Fruit fly (Drosophila melanogaster) whole organism, embryonic: Measurements from ENCODE around the gene CG34282.

Experiments
- Abd-B ChIP-seq: fragments of 200-800 bp; sonication (Bioruptor generic); optimal IDR thresholded peaks from 2 replicates; lab custom pipeline; 2018; ENCODE audit warnings: missing biosample characterization, mild to moderate bottlenecking, missing genetic modification characterization, moderate library complexity
- Atf6 ChIP-seq: fragments of 200-800 bp; sonication (Bioruptor generic); IDR thresholded peaks from 2 replicates; pipeline ENCODE4 v1.3.6; 2022; ENCODE audit warnings: missing biosample characterization, missing genetic modification characterization
- CG10147 ChIP-seq: fragments of 200-800 bp; sonication (Bioruptor generic); optimal IDR thresholded peaks from 2 replicates; lab custom pipeline; 2019; ENCODE audit warnings: missing biosample characterization, mild to moderate bottlenecking, missing genetic modification characterization, moderate library complexity
- CG10654 ChIP-seq: fragments of 200-800 bp; sonication (Bioruptor generic); optimal IDR thresholded peaks from 2 replicates; lab custom pipeline; 2016; ENCODE audit warnings: missing biosample characterization, missing genetic modification characterization
- CG11504 ChIP-seq: fragments of 200-800 bp; sonication (Bioruptor generic); optimal IDR thresholded peaks from 3 replicates; lab custom pipeline; 2019; ENCODE audit warnings: missing biosample characterization, mild to moderate bottlenecking, missing genetic modification characterization, moderate library complexity
- CG11560 ChIP-seq: fragments of 200-800 bp; sonication (Bioruptor generic); IDR thresholded peaks from 3 replicates; pipeline ENCODE4 v1.3.6; 2022; ENCODE audit warnings: missing biosample characterization, missing genetic modification characterization
- CG12219 ChIP-seq: fragments of 200-800 bp; sonication (Bioruptor generic); optimal IDR thresholded peaks from 3 replicates; lab custom pipeline; 2018; ENCODE audit warnings: missing biosample characterization, mild to moderate bottlenecking, missing genetic modification characterization
- CG13775 ChIP-seq: fragments of 200-800 bp; sonication (Bioruptor generic); optimal IDR thresholded peaks from 3 replicates; lab custom pipeline; 2017; ENCODE audit warnings: missing biosample characterization, mild to moderate bottlenecking, missing genetic modification characterization
- CG15269 ChIP-seq: fragments of 200-800 bp; sonication (Bioruptor generic); optimal IDR thresholded peaks from 2 replicates; lab custom pipeline; 2018; ENCODE audit warnings: missing biosample characterization, mild to moderate bottlenecking, missing genetic modification characterization, moderate library complexity
- CG2202 ChIP-seq: fragments of 200-800 bp; sonication (Bioruptor generic); optimal IDR thresholded peaks from 2 replicates; lab custom pipeline; 2018; ENCODE audit warnings: missing biosample characterization, mild to moderate bottlenecking, missing genetic modification characterization
- CG30403 ChIP-seq: fragments of 200-800 bp; sonication (Bioruptor generic); optimal IDR thresholded peaks from 3 replicates; lab custom pipeline; 2016; ENCODE audit warnings: missing biosample characterization, missing genetic modification characterization
- CG30431 ChIP-seq: fragments of 200-800 bp; sonication (Bioruptor generic); optimal IDR thresholded peaks from 2 replicates; lab custom pipeline; 2017; ENCODE audit warnings: missing biosample characterization, missing genetic modification characterization
- CG31224 ChIP-seq: fragments of 200-800 bp; sonication (Bioruptor generic); IDR thresholded peaks from 2 replicates; pipeline ENCODE4 v1.3.6; 2022; ENCODE audit warnings: missing biosample characterization, missing genetic modification characterization
- CG33213 ChIP-seq: fragments of 200-800 bp; sonication (Bioruptor generic); optimal IDR thresholded peaks from 3 replicates; lab custom pipeline; 2016; ENCODE audit warnings: missing biosample characterization, missing genetic modification characterization
- CG3838 ChIP-seq: fragments of 200-800 bp; sonication (Bioruptor generic); optimal IDR thresholded peaks from 3 replicates; lab custom pipeline; 2016; ENCODE audit warnings: missing biosample characterization, missing genetic modification characterization
- CG4617 ChIP-seq: fragments of 200-800 bp; sonication (Bioruptor generic); optimal IDR thresholded peaks from 3 replicates; lab custom pipeline; 2016; ENCODE audit warnings: missing biosample characterization, missing genetic modification characterization, borderline replicate concordance
- CG6175 ChIP-seq: fragments of 200-800 bp; sonication (Bioruptor generic); IDR thresholded peaks from 3 replicates; pipeline ENCODE4 v1.3.6; 2022; ENCODE audit warnings: missing biosample characterization, missing genetic modification characterization
- CG8359 ChIP-seq: fragments of 200-800 bp; sonication (Bioruptor generic); optimal IDR thresholded peaks from 2 replicates; lab custom pipeline; 2017; ENCODE audit warnings: missing biosample characterization, mild to moderate bottlenecking, missing genetic modification characterization, borderline replicate concordance
- CG9876 ChIP-seq: fragments of 200-800 bp; sonication (Bioruptor generic); optimal IDR thresholded peaks from 2 replicates; lab custom pipeline; 2016; ENCODE audit warnings: missing biosample characterization, missing genetic modification characterization
- D19A ChIP-seq: fragments of 200-800 bp; optimal IDR thresholded peaks from 3 replicates; lab custom pipeline; 2019; ENCODE audit warnings: missing biosample characterization, mild to moderate bottlenecking, missing genetic modification characterization, moderate library complexity
- Dp ChIP-seq: fragments of 200-800 bp; sonication (Bioruptor generic); optimal IDR thresholded peaks from 2 replicates; lab custom pipeline; 2018; ENCODE audit warnings: missing biosample characterization, mild to moderate bottlenecking, missing genetic modification characterization, moderate library complexity
- Dref ChIP-seq: fragments of 200-800 bp; sonication (Bioruptor generic); IDR thresholded peaks from 2 replicates; pipeline ENCODE4 v1.3.6; 2022; ENCODE audit warnings: missing biosample characterization, missing genetic modification characterization
- Ets97D ChIP-seq: fragments of 200-800 bp; sonication (Bioruptor generic); optimal IDR thresholded peaks from 3 replicates; lab custom pipeline; 2016; ENCODE audit warnings: missing biosample characterization, missing genetic modification characterization
- Hmx ChIP-seq: fragments of 200-800 bp; sonication (Bioruptor generic); optimal IDR thresholded peaks from 2 replicates; lab custom pipeline; 2016; ENCODE audit warnings: missing biosample characterization, missing genetic modification characterization
- Hr3 ChIP-seq: fragments of 200-800 bp; sonication (Bioruptor generic); optimal IDR thresholded peaks from 3 replicates; lab custom pipeline; 2016; ENCODE audit warnings: missing biosample characterization, missing genetic modification characterization
- MBD-R2 ChIP-seq: fragments of 200-800 bp; sonication (Bioruptor generic); IDR thresholded peaks from 2 replicates; pipeline ENCODE4 v1.3.6; 2022; ENCODE audit warnings: missing biosample characterization, missing genetic modification characterization
- NFAT ChIP-seq: fragments of 200-800 bp; sonication (Bioruptor generic); IDR thresholded peaks from 2 replicates; pipeline ENCODE4 v1.3.6; 2022; ENCODE audit warnings: missing biosample characterization, missing genetic modification characterization
- Rx ChIP-seq: fragments of 200-800 bp; sonication (Bioruptor generic); IDR thresholded peaks from 2 replicates; pipeline ENCODE4 v1.3.6; 2022; ENCODE audit warnings: missing biosample characterization, missing genetic modification characterization
- Vsx1 ChIP-seq: fragments of 200-800 bp; sonication (Bioruptor generic); optimal IDR thresholded peaks from 2 replicates; lab custom pipeline; 2017; ENCODE audit warnings: missing biosample characterization, mild to moderate bottlenecking, missing genetic modification characterization, missing genetic modification reagents
- Xrp1 ChIP-seq: fragments of 200-800 bp; sonication (Bioruptor generic); IDR thresholded peaks from 2 replicates; pipeline ENCODE4 v1.3.6; 2022; ENCODE audit warnings: missing biosample characterization, missing genetic modification characterization
- ase ChIP-seq: fragments of 200-800 bp; sonication (Bioruptor generic); IDR thresholded peaks from 3 replicates; pipeline ENCODE4 v1.3.6; 2022; ENCODE audit warnings: missing biosample characterization, missing genetic modification characterization
- az2 ChIP-seq: fragments of 200-800 bp; sonication (Bioruptor generic); optimal IDR thresholded peaks from 3 replicates; lab custom pipeline; 2016; ENCODE audit warnings: missing biosample characterization, missing genetic modification characterization
- bbx ChIP-seq: fragments of 200-800 bp; sonication (Bioruptor generic); IDR thresholded peaks from 2 replicates; pipeline ENCODE4 v1.3.6; 2022; ENCODE audit warnings: missing biosample characterization, missing genetic modification characterization; ENCODE audit not compliant: partially characterized antibody
- croc ChIP-seq: fragments of 200-800 bp; sonication (Bioruptor generic); conservative IDR thresholded peaks from 3 replicates; pipeline ENCODE4 v1.3.6; 2022; ENCODE audit warnings: missing biosample characterization, missing genetic modification characterization
- crol ChIP-seq: fragments of 200-800 bp; sonication (Bioruptor generic); IDR thresholded peaks from 2 replicates; pipeline ENCODE4 v1.3.6; 2022; ENCODE audit warnings: missing biosample characterization, missing genetic modification characterization
- disco-r ChIP-seq: fragments of 200-800 bp; sonication (Bioruptor generic); optimal IDR thresholded peaks from 2 replicates; lab custom pipeline; 2016; ENCODE audit warnings: missing biosample characterization, missing genetic modification characterization
- ems ChIP-seq: fragments of 200-800 bp; sonication (Bioruptor generic); optimal IDR thresholded peaks from 3 replicates; lab custom pipeline; 2016; ENCODE audit warnings: missing biosample characterization, missing genetic modification characterization
- eve ChIP-seq, 2 experiments: fragments of >200 bp; optimal IDR thresholded peaks; 2 replicates each; lab custom pipeline; 2017; ENCODE audit warnings: missing biosample characterization in 2 of 2, missing genetic modification characterization in 2 of 2
- fd64A ChIP-seq: fragments of 200-800 bp; sonication (Bioruptor generic); optimal IDR thresholded peaks from 3 replicates; lab custom pipeline; 2018; ENCODE audit warnings: missing biosample characterization, mild to moderate bottlenecking, missing genetic modification characterization
- jigr1 ChIP-seq: fragments of 200-800 bp; sonication (Bioruptor generic); IDR thresholded peaks from 3 replicates; pipeline ENCODE4 v1.3.6; 2022; ENCODE audit warnings: missing biosample characterization, missing genetic modification characterization
- lbe ChIP-seq: fragments of 200-800 bp; sonication (Bioruptor generic); optimal IDR thresholded peaks from 2 replicates; lab custom pipeline; 2016; ENCODE audit warnings: missing biosample characterization, mild to moderate bottlenecking, missing genetic modification characterization
- maf-S ChIP-seq: fragments of 200-800 bp; sonication (Bioruptor generic); optimal IDR thresholded peaks from 2 replicates; lab custom pipeline; 2016; ENCODE audit warnings: missing biosample characterization, missing genetic modification characterization
- nerfin-1 ChIP-seq: fragments of 200-800 bp; sonication (Bioruptor generic); optimal IDR thresholded peaks from 3 replicates; lab custom pipeline; 2019; ENCODE audit warnings: missing biosample characterization, mild to moderate bottlenecking, missing genetic modification characterization, moderate library complexity
- phol ChIP-seq: fragments of 200-800 bp; sonication (Bioruptor generic); optimal IDR thresholded peaks from 3 replicates; lab custom pipeline; 2018; ENCODE audit warnings: missing biosample characterization, mild to moderate bottlenecking, missing genetic modification characterization, moderate library complexity
- pros ChIP-seq: fragments of 200-800 bp; sonication (Bioruptor generic); optimal IDR thresholded peaks from 3 replicates; lab custom pipeline; 2019; ENCODE audit warnings: missing biosample characterization, mild to moderate bottlenecking, missing genetic modification characterization, moderate library complexity
- pzg ChIP-seq: fragments of 200-800 bp; sonication (Bioruptor generic); optimal IDR thresholded peaks from 3 replicates; lab custom pipeline; 2018; ENCODE audit warnings: missing biosample characterization, mild to moderate bottlenecking, missing genetic modification characterization, moderate library complexity
- sens-2 ChIP-seq: fragments of 200-800 bp; sonication (Bioruptor generic); IDR thresholded peaks from 2 replicates; pipeline ENCODE4 v1.3.6; 2022; ENCODE audit warnings: missing biosample characterization, missing genetic modification characterization
- sim ChIP-seq: fragments of 200-800 bp; sonication (Bioruptor generic); IDR thresholded peaks from 2 replicates; pipeline ENCODE4 v1.3.6; 2022; ENCODE audit warnings: missing biosample characterization, missing genetic modification characterization
- stwl ChIP-seq: fragments of 200-800 bp; sonication (Bioruptor generic); optimal IDR thresholded peaks from 3 replicates; lab custom pipeline; 2018; ENCODE audit warnings: missing biosample characterization, mild to moderate bottlenecking, missing genetic modification characterization, moderate library complexity
- sug ChIP-seq: fragments of 200-800 bp; optimal IDR thresholded peaks from 2 replicates; lab custom pipeline; 2019; ENCODE audit warnings: missing biosample characterization, mild to moderate bottlenecking, missing genetic modification characterization, moderate library complexity

CG34282 gene

dm6 chr3R:18719767-18720341 lies 24.8 kb downstream of the CG34282 start (continued):
- TF ChIP-seq CG12219 (GFP tag; lab: Kevin White, UChicago), result peak; percentile 87
- peak; percentile 64 for TF ChIP-seq NFAT (GFP tag; lab: Robert Waterston, UW)
- peak; percentile 73; the same call in 2 of the 3 replicates for TF ChIP-seq croc
- no peak for TF ChIP-seq Dref (GFP tag; lab: Robert Waterston, UW)
- no peak for TF ChIP-seq stwl (tag; lab: Kevin White, UChicago)
- peak; percentile 65 for TF ChIP-seq CG33213 (GFP tag; lab: Kevin White, UChicago)
- peak; percentile 32 for TF ChIP-seq CG4617 (GFP tag; lab: Kevin White, UChicago)
- peak; percentile 15 to 93 for TF ChIP-seq eve (GFP tag; optimal IDR thresholded peaks at IDR 0.05; lab: Kevin White, UChicago)
- TF ChIP-seq Vsx1, result peak; percentile 46
- peak; percentile 75 for TF ChIP-seq Hr3 (GFP tag; lab: Kevin White, UChicago)
- peak; percentile 36 for TF ChIP-seq CG8359 (GFP tag; lab: Kevin White, UChicago)
- TF ChIP-seq sim (GFP tag; lab: Robert Waterston, UW), result peak; percentile 68
- peak; percentile 71 for TF ChIP-seq CG13775 (GFP tag; lab: Kevin White, UChicago)
- TF ChIP-seq phol (tag; lab: Kevin White, UChicago), result peak; percentile 81
- TF ChIP-seq sug (tag; lab: Kevin White, UChicago), result peak; percentile 87
- peak; percentile 46 for TF ChIP-seq Hmx (GFP tag; lab: Kevin White, UChicago)
- peak; percentile 62 for TF ChIP-seq fd64A (GFP tag; lab: Kevin White, UChicago)
- peak; percentile 10 for TF ChIP-seq pzg (GFP tag; lab: Kevin White, UChicago)
- peak; percentile 81 for TF ChIP-seq Abd-B
- peak; percentile 60; the same call in 1 of the 2 replicates for TF ChIP-seq MBD-R2 (GFP tag; lab: Robert Waterston, UW)
- TF ChIP-seq ase (GFP tag; lab: Robert Waterston, UW), result peak; percentile 76; the same call in 2 of the 3 replicates
- peak; percentile 70 for TF ChIP-seq disco-r (GFP tag; lab: Kevin White, UChicago)
- peak; percentile 81 for TF ChIP-seq ems (GFP tag; lab: Kevin White, UChicago)
- TF ChIP-seq CG11504 (tag; lab: Kevin White, UChicago), result peak; percentile 91
- TF ChIP-seq CG3838, result peak; percentile 46
- peak; percentile 71 for TF ChIP-seq CG11560 (tag; lab: Robert Waterston, UW)
- TF ChIP-seq lbe (GFP tag; lab: Kevin White, UChicago), result no peak
- TF ChIP-seq CG31224 (GFP tag; lab: Robert Waterston, UW), result peak; percentile 66
- TF ChIP-seq CG30431, result peak; percentile 55
- TF ChIP-seq Xrp1 (GFP tag; lab: Robert Waterston, UW), result peak; percentile 90
- peak; percentile 44 for TF ChIP-seq CG2202 (tag; lab: Kevin White, UChicago)
- no peak for TF ChIP-seq bbx (GFP tag; lab: Robert Waterston, UW)
- TF ChIP-seq Ets97D (GFP tag; lab: Kevin White, UChicago), result peak; percentile 37
- peak; percentile 37 for TF ChIP-seq CG9876 (GFP tag; lab: Kevin White, UChicago)
- TF ChIP-seq CG15269, result peak; percentile 92
- no peak for TF ChIP-seq Dp (GFP tag; lab: Kevin White, UChicago)
- peak; percentile 89 for TF ChIP-seq Atf6 (GFP tag; lab: Robert Waterston, UW)
- TF ChIP-seq jigr1 (GFP tag; lab: Robert Waterston, UW), result 0 out of 3 replicates have a peak, but pooled peaks have one; percentile 33
- peak; percentile 39 for TF ChIP-seq pros (GFP tag; lab: Kevin White, UChicago)
- 0 out of 3 replicates have a peak, but pooled peaks have one; percentile 37 for TF ChIP-seq CG6175 (GFP tag; lab: Robert Waterston, UW)
- peak; percentile 86 for TF ChIP-seq nerfin-1
- peak; percentile 72 for TF ChIP-seq Rx (GFP tag; lab: Robert Waterston, UW)
- peak; percentile 82 for TF ChIP-seq D19A (tag; lab: Kevin White, UChicago)
- no peak for TF ChIP-seq crol (GFP tag; lab: Robert Waterston, UW)
- TF ChIP-seq az2 (GFP tag; lab: Kevin White, UChicago), result peak; percentile 76
- TF ChIP-seq maf-S, result peak; percentile 76
- TF ChIP-seq sens-2 (GFP tag; lab: Robert Waterston, UW), result peak; percentile 52; the same call in 1 of the 2 replicates
- TF ChIP-seq CG10147 (GFP tag; lab: Kevin White, UChicago), result peak; percentile 91
- peak; percentile 70 for TF ChIP-seq CG10654
- peak; percentile 87 for TF ChIP-seq CG30403 (GFP tag; lab: Kevin White, UChicago)
